Fruit fly (Drosophila melanogaster) whole organism, embryonic: Measurements from ENCODE around the gene Boh1.
A peak's percentile ranks its signal among the peaks of the same experiment; 100 is the strongest.

ENCODE experiments used
- C15 ChIP-seq: fragments of 200-800 bp; sonication (Bioruptor generic); IDR thresholded peaks from 3 replicates; pipeline ENCODE4 v1.3.6; 2022; ENCODE audit warnings: missing biosample characterization, missing genetic modification characterization
- CG10274 ChIP-seq: fragments of 200-800 bp; sonication (Bioruptor generic); optimal IDR thresholded peaks from 3 replicates; lab custom pipeline; 2017; ENCODE audit warnings: missing biosample characterization, mild to moderate bottlenecking, missing genetic modification characterization
- CG10431 ChIP-seq: fragments of 200-800 bp; sonication (Bioruptor generic); optimal IDR thresholded peaks from 3 replicates; lab custom pipeline; 2018; ENCODE audit warnings: missing biosample characterization, mild to moderate bottlenecking, missing genetic modification characterization
- CG10543 ChIP-seq: fragments of 200-800 bp; sonication (Bioruptor generic); optimal IDR thresholded peaks from 3 replicates; lab custom pipeline; 2017; ENCODE audit warnings: missing biosample characterization, mild to moderate bottlenecking, missing genetic modification characterization, moderate library complexity
- CG11398 ChIP-seq: fragments of 200-800 bp; sonication (Bioruptor generic); optimal IDR thresholded peaks from 2 replicates; lab custom pipeline; 2016; ENCODE audit warnings: missing biosample characterization, missing genetic modification characterization
- CG12104 ChIP-seq: fragments of 200-800 bp; sonication (Bioruptor generic); optimal IDR thresholded peaks from 3 replicates; lab custom pipeline; 2016; ENCODE audit warnings: missing biosample characterization, missing genetic modification characterization
- CG12219 ChIP-seq: fragments of 200-800 bp; sonication (Bioruptor generic); optimal IDR thresholded peaks from 3 replicates; lab custom pipeline; 2018; ENCODE audit warnings: missing biosample characterization, mild to moderate bottlenecking, missing genetic modification characterization
- CG13287 ChIP-seq: fragments of 200-800 bp; sonication (Bioruptor generic); IDR thresholded peaks from 2 replicates; pipeline ENCODE4 v1.3.6; 2022; ENCODE audit warnings: missing biosample characterization, missing genetic modification characterization; ENCODE audit not compliant: partially characterized antibody
- CG13296 ChIP-seq: fragments of 200-800 bp; sonication (Bioruptor generic); optimal IDR thresholded peaks from 3 replicates; lab custom pipeline; 2018; ENCODE audit warnings: missing biosample characterization, mild to moderate bottlenecking, missing genetic modification characterization
- CG14710 ChIP-seq: fragments of 200-800 bp; sonication (Bioruptor generic); optimal IDR thresholded peaks from 3 replicates; lab custom pipeline; 2019; ENCODE audit warnings: missing biosample characterization, mild to moderate bottlenecking, missing genetic modification characterization, moderate library complexity
- CG15011 ChIP-seq: fragments of 200-800 bp; sonication (Bioruptor generic); optimal IDR thresholded peaks from 3 replicates; lab custom pipeline; 2018; ENCODE audit warnings: missing biosample characterization, mild to moderate bottlenecking, missing genetic modification characterization
- CG15601 ChIP-seq: fragments of 200-800 bp; sonication (Bioruptor generic); optimal IDR thresholded peaks from 3 replicates; lab custom pipeline; 2019; ENCODE audit warnings: missing biosample characterization, mild to moderate bottlenecking, missing genetic modification characterization, moderate library complexity
- CG15696 ChIP-seq: fragments of 200-800 bp; sonication (Bioruptor generic); optimal IDR thresholded peaks from 2 replicates; lab custom pipeline; 2019; ENCODE audit warnings: missing biosample characterization, mild to moderate bottlenecking, missing genetic modification characterization, moderate library complexity
- CG17612 ChIP-seq: fragments of 200-800 bp; sonication (Bioruptor generic); IDR thresholded peaks from 2 replicates; pipeline ENCODE4 v1.3.6; 2022; ENCODE audit warnings: missing biosample characterization, missing genetic modification characterization
- CG32532 ChIP-seq: fragments of 200-800 bp; sonication (Bioruptor generic); IDR thresholded peaks from 2 replicates; pipeline ENCODE4 v1.3.6; 2022; ENCODE audit warnings: missing biosample characterization, missing genetic modification characterization
- CG4360 ChIP-seq: fragments of 200-800 bp; sonication (Bioruptor generic); IDR thresholded peaks from 2 replicates; pipeline ENCODE4 v1.3.6; 2022; ENCODE audit warnings: missing biosample characterization, missing genetic modification characterization
- CG6175 ChIP-seq: fragments of 200-800 bp; sonication (Bioruptor generic); IDR thresholded peaks from 3 replicates; pipeline ENCODE4 v1.3.6; 2022; ENCODE audit warnings: missing biosample characterization, missing genetic modification characterization
- CG6813 ChIP-seq: fragments of 200-800 bp; sonication (Bioruptor generic); optimal IDR thresholded peaks from 2 replicates; lab custom pipeline; 2017; ENCODE audit warnings: missing biosample characterization, missing genetic modification characterization, mild to moderate bottlenecking, moderate library complexity, missing genetic modification reagents
- CG8359 ChIP-seq: fragments of 200-800 bp; sonication (Bioruptor generic); optimal IDR thresholded peaks from 2 replicates; lab custom pipeline; 2017; ENCODE audit warnings: missing biosample characterization, mild to moderate bottlenecking, missing genetic modification characterization, borderline replicate concordance
- CoRest ChIP-seq: fragments of 200-800 bp; sonication (Bioruptor generic); optimal IDR thresholded peaks from 3 replicates; lab custom pipeline; 2018; ENCODE audit warnings: missing biosample characterization, mild to moderate bottlenecking, missing genetic modification characterization, moderate library complexity
- E2f2 ChIP-seq: fragments of 200-800 bp; sonication (Bioruptor generic); IDR thresholded peaks from 2 replicates; pipeline ENCODE4 v1.3.6; 2022; ENCODE audit warnings: missing biosample characterization, missing genetic modification characterization
- GATAe ChIP-seq: fragments of 200-800 bp; sonication (Bioruptor generic); conservative IDR thresholded peaks from 2 replicates; pipeline ENCODE4 v1.3.6; 2022; ENCODE audit warnings: missing biosample characterization, missing genetic modification characterization
- HLHmδ ChIP-seq: fragments of 200-800 bp; sonication (Bioruptor generic); optimal IDR thresholded peaks from 2 replicates; lab custom pipeline; 2018; ENCODE audit warnings: missing biosample characterization, mild to moderate bottlenecking, missing genetic modification characterization, moderate library complexity
- Hey ChIP-seq: fragments of 200-800 bp; sonication (Bioruptor generic); optimal IDR thresholded peaks from 3 replicates; lab custom pipeline; 2018; ENCODE audit warnings: missing biosample characterization, mild to moderate bottlenecking, missing genetic modification characterization
- Jarid2 ChIP-seq: fragments of 200-800 bp; sonication (Bioruptor generic); optimal IDR thresholded peaks from 3 replicates; lab custom pipeline; 2017; ENCODE audit warnings: mild to moderate bottlenecking, missing biosample characterization, missing genetic modification reagents, missing genetic modification characterization
- MESR4 ChIP-seq: fragments of 200-800 bp; sonication (Bioruptor generic); optimal IDR thresholded peaks from 2 replicates; lab custom pipeline; 2018; ENCODE audit warnings: missing biosample characterization, mild to moderate bottlenecking, missing genetic modification characterization, moderate library complexity
- Oli ChIP-seq: fragments of 200-800 bp; sonication (Bioruptor generic); optimal IDR thresholded peaks from 2 replicates; lab custom pipeline; 2018; ENCODE audit warnings: missing biosample characterization, mild to moderate bottlenecking, missing genetic modification characterization, moderate library complexity
- PHDP ChIP-seq: fragments of 200-800 bp; sonication (Bioruptor generic); optimal IDR thresholded peaks from 3 replicates; lab custom pipeline; 2018; ENCODE audit warnings: missing biosample characterization, mild to moderate bottlenecking, missing genetic modification characterization, moderate library complexity
- Rfx ChIP-seq: fragments of 200-800 bp; sonication (Bioruptor generic); IDR thresholded peaks from 2 replicates; pipeline ENCODE4 v1.3.6; 2022; ENCODE audit warnings: missing biosample characterization, missing genetic modification characterization
- Spps ChIP-seq: fragments of 200-800 bp; sonication (Bioruptor generic); optimal IDR thresholded peaks from 2 replicates; lab custom pipeline; 2018; ENCODE audit warnings: missing biosample characterization, mild to moderate bottlenecking, missing genetic modification characterization
- ab ChIP-seq: fragments of 200-800 bp; sonication (Bioruptor generic); optimal IDR thresholded peaks from 2 replicates; lab custom pipeline; 2016; ENCODE audit warnings: missing biosample characterization, missing genetic modification characterization
- ara ChIP-seq: fragments of 200-800 bp; sonication (Bioruptor generic); IDR thresholded peaks from 2 replicates; pipeline ENCODE4 v1.3.6; 2022; ENCODE audit warnings: missing biosample characterization, missing genetic modification characterization
- bsh ChIP-seq, 2 experiments: fragments of 200-800 bp; sonication (Bioruptor generic); optimal IDR thresholded peaks; 2 replicates each; lab custom pipeline; 2017 to 2018; ENCODE audit warnings: mild to moderate bottlenecking in 2 of 2, missing biosample characterization in 2 of 2, missing genetic modification characterization in 2 of 2, moderate library complexity in 1 of 2
- cg ChIP-seq: fragments of 200-800 bp; sonication (Bioruptor generic); optimal IDR thresholded peaks from 3 replicates; lab custom pipeline; 2019; ENCODE audit warnings: missing biosample characterization, mild to moderate bottlenecking, missing genetic modification characterization, moderate library complexity
- chn ChIP-seq: fragments of 200-800 bp; sonication (Bioruptor generic); optimal IDR thresholded peaks from 2 replicates; lab custom pipeline; 2016; ENCODE audit warnings: missing biosample characterization, missing genetic modification characterization
- croc ChIP-seq: fragments of 200-800 bp; sonication (Bioruptor generic); conservative IDR thresholded peaks from 3 replicates; pipeline ENCODE4 v1.3.6; 2022; ENCODE audit warnings: missing biosample characterization, missing genetic modification characterization
- crp ChIP-seq, 2 experiments: fragments of 200-800 bp; sonication (Bioruptor generic); optimal IDR thresholded peaks; 2 replicates in 1 of 2; 3 replicates in 1 of 2; lab custom pipeline; 2017; ENCODE audit warnings: missing biosample characterization in 2 of 2, missing genetic modification characterization in 2 of 2, mild to moderate bottlenecking in 1 of 2, moderate library complexity in 1 of 2
- dimm ChIP-seq: fragments of 200-800 bp; sonication (Bioruptor generic); IDR thresholded peaks from 2 replicates; pipeline ENCODE4 v1.3.6; 2022; ENCODE audit warnings: missing biosample characterization, missing genetic modification characterization
- dmrt11E ChIP-seq: fragments of 200-800 bp; sonication (Bioruptor generic); optimal IDR thresholded peaks from 3 replicates; lab custom pipeline; 2018; ENCODE audit warnings: missing biosample characterization, mild to moderate bottlenecking, missing genetic modification characterization, moderate library complexity
- inv ChIP-seq: fragments of 200-800 bp; sonication (Bioruptor generic); IDR thresholded peaks from 2 replicates; pipeline ENCODE4 v1.3.6; 2022; ENCODE audit warnings: missing biosample characterization, missing genetic modification characterization; ENCODE audit not compliant: partially characterized antibody
- rib ChIP-seq: fragments of 200-800 bp; sonication (Bioruptor generic); IDR thresholded peaks from 2 replicates; pipeline ENCODE4 v1.3.6; 2022; ENCODE audit warnings: missing biosample characterization, missing genetic modification characterization
- sd ChIP-seq: fragments of 200-800 bp; sonication (Bioruptor generic); optimal IDR thresholded peaks from 3 replicates; lab custom pipeline; 2018; ENCODE audit warnings: missing biosample characterization, mild to moderate bottlenecking, missing genetic modification characterization, moderate library complexity
- sens ChIP-seq: fragments of 200-800 bp; sonication (Bioruptor generic); peaks from one replicate; lab custom pipeline; 2016; ENCODE audit warnings: missing biosample characterization, missing genetic modification characterization
- sens-2 ChIP-seq: fragments of 200-800 bp; sonication (Bioruptor generic); IDR thresholded peaks from 2 replicates; pipeline ENCODE4 v1.3.6; 2022; ENCODE audit warnings: missing biosample characterization, missing genetic modification characterization
- tll ChIP-seq, 2 experiments: fragments of 200-800 bp in 1 of 2; fragments of >200 bp in 1 of 2; sonication (Bioruptor generic) in 1 of 2; optimal IDR thresholded peaks; 2 replicates each; lab custom pipeline; 2017 to 2019; ENCODE audit warnings: missing biosample characterization in 2 of 2, missing genetic modification characterization in 2 of 2, mild to moderate bottlenecking in 1 of 2, moderate library complexity in 1 of 2
- vnd ChIP-seq: fragments of 200-800 bp; sonication (Bioruptor generic); IDR thresholded peaks from 3 replicates; pipeline ENCODE4 v1.3.6; 2022; ENCODE audit warnings: missing biosample characterization, missing genetic modification characterization; ENCODE audit not compliant: partially characterized antibody
- wek ChIP-seq: fragments of 200-800 bp; sonication (Bioruptor generic); optimal IDR thresholded peaks from 3 replicates; lab custom pipeline; 2018; ENCODE audit warnings: missing biosample characterization, mild to moderate bottlenecking, missing genetic modification characterization, moderate library complexity

Gene Boh1

dm6 chr3R:27946555-27947204 lies 27.4 kb upstream of the Boh1 start (continued):
- peak; percentile 8 for TF ChIP-seq dmrt11E (tag; lab: Kevin White, UChicago)
- no peak for TF ChIP-seq CG6175 (GFP tag; lab: Robert Waterston, UW)
- TF ChIP-seq CG10274 (GFP tag; lab: Kevin White, UChicago) = no peak
- 0 out of 2 replicates have a peak, but pooled peaks have one; percentile 38 for TF ChIP-seq ara
- TF ChIP-seq CG14710 (tag; lab: Kevin White, UChicago) = peak; percentile 30
- TF ChIP-seq ab = no peak
- TF ChIP-seq crp (GFP tag; optimal IDR thresholded peaks at IDR 0.05; lab: Kevin White, UChicago) = no peak
- peak; percentile 51 for TF ChIP-seq CG10543 (GFP tag; lab: Kevin White, UChicago)
- TF ChIP-seq C15 (GFP tag; lab: Robert Waterston, UW) = no peak
- TF ChIP-seq dimm (GFP tag; lab: Robert Waterston, UW) = no peak
- TF ChIP-seq CoRest = peak; percentile 1
- peak; percentile 47 for TF ChIP-seq sens (GFP tag; lab: Kevin White, UChicago)
- TF ChIP-seq GATAe (GFP tag; lab: Robert Waterston, UW) = peak; percentile 71
- no peak for TF ChIP-seq croc (GFP tag; lab: Robert Waterston, UW)
- TF ChIP-seq E2f2 (GFP tag; lab: Robert Waterston, UW) = peak; percentile 11; the same call in 1 of the 2 replicates
- peak; percentile 41 for TF ChIP-seq PHDP (tag; lab: Kevin White, UChicago)
- TF ChIP-seq Jarid2 (GFP tag; lab: Kevin White, UChicago) = no peak
- no peak for TF ChIP-seq Oli (tag; lab: Kevin White, UChicago)
- TF ChIP-seq CG12104 (GFP tag; lab: Kevin White, UChicago) = peak; percentile 27
- peak; percentile 31; the same call in 1 of the 2 replicates for TF ChIP-seq CG4360 (GFP tag; lab: Robert Waterston, UW)
- no peak for TF ChIP-seq cg
- TF ChIP-seq CG6813 (GFP tag; lab: Kevin White, UChicago) = peak; percentile 43
- TF ChIP-seq CG15601 (tag; lab: Kevin White, UChicago) = peak; percentile 77
- no peak for TF ChIP-seq CG32532 (GFP tag; lab: Robert Waterston, UW)
- TF ChIP-seq CG17612 = no peak
- TF ChIP-seq CG12219 (GFP tag; lab: Kevin White, UChicago) = peak; percentile 1
- TF ChIP-seq sd = peak; percentile 67
- peak in 1 of 2 experiments; percentile 48 for TF ChIP-seq tll (GFP tag; optimal IDR thresholded peaks at IDR 0.05; lab: Kevin White, UChicago)
- peak; percentile 44 for TF ChIP-seq CG13296
- TF ChIP-seq rib (GFP tag; lab: Robert Waterston, UW) = no peak
- TF ChIP-seq Rfx (GFP tag; lab: Robert Waterston, UW) = 0 out of 2 replicates have a peak, but pooled peaks have one; percentile 32
- peak; percentile 51 for TF ChIP-seq CG15696 (tag; lab: Kevin White, UChicago)
- no peak for TF ChIP-seq CG15011 (GFP tag; lab: Kevin White, UChicago)
- no peak for TF ChIP-seq CG8359 (GFP tag; lab: Kevin White, UChicago)
- TF ChIP-seq sens-2 (GFP tag; lab: Robert Waterston, UW) = 0 out of 2 replicates have a peak, but pooled peaks have one; percentile 7
- peak; percentile 73 for TF ChIP-seq Hey (tag; lab: Kevin White, UChicago)
- TF ChIP-seq MESR4 = no peak
- no peak for TF ChIP-seq CG13287 (GFP tag; lab: Robert Waterston, UW)
- no peak for TF ChIP-seq vnd (GFP tag; lab: Robert Waterston, UW)
- peak in 1 of 2 experiments; percentile 46 for TF ChIP-seq bsh (GFP tag; optimal IDR thresholded peaks at IDR 0.05; lab: Kevin White, UChicago)
- TF ChIP-seq chn (GFP tag; lab: Kevin White, UChicago) = no peak
- peak; percentile 57 for TF ChIP-seq wek (GFP tag; lab: Kevin White, UChicago)
- no peak for TF ChIP-seq inv (GFP tag; lab: Robert Waterston, UW)
- peak; percentile 55 for TF ChIP-seq HLHmδ (GFP tag; lab: Kevin White, UChicago)
- TF ChIP-seq CG11398 = no peak
- peak; percentile 49 for TF ChIP-seq CG10431
- TF ChIP-seq Spps = no peak
